Fruit fly (Drosophila melanogaster): ENCODE data around the gene osa.

osa gene

dm6 chr3R:17646102-17647050 lies 71.8 kb downstream of the osa start:
- TF ChIP-seq CG32121 (GFP tag; IDR thresholded peaks at IDR 0.05) (no peak), CG14655 (GFP tag; optimal IDR thresholded peaks at IDR 0.05) (no peak), Snoo (tag; optimal IDR thresholded peaks at IDR 0.05) (no peak), EcR (GFP tag; optimal IDR thresholded peaks at IDR 0.05) (no peak), Pif1B (GFP tag; optimal IDR thresholded peaks at IDR 0.05) (no peak), Ets98B (GFP tag; IDR thresholded peaks at IDR 0.05) (no peak), Pif1A (GFP tag; optimal IDR thresholded peaks at IDR 0.05) (no peak), CG4496 (GFP tag; IDR thresholded peaks at IDR 0.05) (no peak), CG8159 (tag; optimal IDR thresholded peaks at IDR 0.05) (no peak), CG10348 (GFP tag; IDR thresholded peaks at IDR 0.05) (no peak)

- TF ChIP-seq D1 (tag; optimal IDR thresholded peaks at IDR 0.05), result no peak
- peak; percentile 22; the same call in 1 of the 3 replicates for TF ChIP-seq CG4496 (GFP tag; IDR thresholded peaks at IDR 0.05)
Observed at dm6 chr3R:17645239-17645638, 72.9 kb downstream of the osa start.

- TF ChIP-seq CG10348 (GFP tag; IDR thresholded peaks at IDR 0.05) (no peak), Pif1A (GFP tag; optimal IDR thresholded peaks at IDR 0.05) (no peak), Pif1B (GFP tag; optimal IDR thresholded peaks at IDR 0.05) (no peak), EcR (GFP tag; optimal IDR thresholded peaks at IDR 0.05) (no peak), D1 (tag; optimal IDR thresholded peaks at IDR 0.05) (no peak), CG9948 (tag; optimal IDR thresholded peaks at IDR 0.05) (no peak), CG34367 (tag; optimal IDR thresholded peaks at IDR 0.05) (no peak), CG15710 (tag; optimal IDR thresholded peaks at IDR 0.05) (no peak), rn (GFP tag; IDR thresholded peaks at IDR 0.05) (no peak), Snoo (tag; optimal IDR thresholded peaks at IDR 0.05) (no peak), CG14655 (GFP tag; optimal IDR thresholded peaks at IDR 0.05) (no peak), CG32121 (GFP tag; IDR thresholded peaks at IDR 0.05) (no peak), Ets98B (GFP tag; IDR thresholded peaks at IDR 0.05) (no peak), CG13204 (GFP tag; optimal IDR thresholded peaks at IDR 0.05) (no peak), CG17806 (tag; optimal IDR thresholded peaks at IDR 0.05) (no peak), CG4496 (GFP tag; IDR thresholded peaks at IDR 0.05) (no peak), CG8159 (tag; optimal IDR thresholded peaks at IDR 0.05) (no peak)
Observed at dm6 chr3R:17644019-17644418, 74.1 kb downstream of the osa start.

Measured in whole organism, pupa.